Worm (Caenorhabditis elegans): ENCODE measurements around the gene metl-18.

The metl-18 gene

DNA sequence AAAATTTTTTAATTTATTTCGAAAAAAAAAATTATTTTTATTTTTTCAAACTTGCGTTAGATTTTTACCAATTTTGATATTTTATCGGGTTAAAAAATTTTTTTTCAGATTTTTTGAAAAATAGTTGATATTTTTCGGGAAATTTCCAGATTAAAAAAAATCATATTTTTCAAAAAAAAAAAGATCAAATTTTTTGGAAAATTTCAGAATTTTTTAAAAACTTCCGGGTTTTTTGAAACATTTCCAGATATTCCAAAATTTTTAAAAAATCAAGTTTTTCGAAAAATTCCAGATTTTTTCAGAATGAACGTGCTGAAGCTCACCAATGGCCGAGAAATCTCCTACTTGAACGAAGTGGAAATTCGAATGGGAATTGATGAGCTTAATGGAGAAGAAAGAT lies at the start of gene metl-18:
TSS of gene metl-18 (plus strand) at position 301 of the 400 bp plus-strand sequence.
- TF ChIP-seq dve-1 (tag; optimal IDR thresholded peaks at IDR 0.05) (no peak), ceh-30 (tag; optimal IDR thresholded peaks at IDR 0.05) (no peak), ahr-1 (tag; optimal IDR thresholded peaks at IDR 0.05) (no peak), pag-3 (tag; optimal IDR thresholded peaks at IDR 0.05; ENCODE audit: borderline replicate concordance) (no peak), hlh-6 (tag; optimal IDR thresholded peaks at IDR 0.05) (no peak), unc-86 (tag; optimal IDR thresholded peaks at IDR 0.05) (no peak), elt-4 (tag; optimal IDR thresholded peaks at IDR 0.05) (no peak), T23F11.4 (GFP tag; optimal IDR thresholded peaks at IDR 0.05) (no peak), ceh-2 (tag; optimal IDR thresholded peaks at IDR 0.05) (no peak), fkh-10 (GFP tag; optimal IDR thresholded peaks at IDR 0.05) (no peak), ceh-34 (tag; optimal IDR thresholded peaks at IDR 0.05) (no peak), hlh-30 (tag; optimal IDR thresholded peaks at IDR 0.05; ENCODE audit: insufficient read depth) (no peak), ceh-19 (GFP tag; optimal IDR thresholded peaks at IDR 0.05) (no peak), ceh-31 (tag; optimal IDR thresholded peaks at IDR 0.05) (no peak), ceh-48 (tag; optimal IDR thresholded peaks at IDR 0.05) (no peak), hlh-13 (GFP tag; optimal IDR thresholded peaks at IDR 0.05) (no peak), che-1 (tag; optimal IDR thresholded peaks at IDR 0.05) (no peak), sox-2 (GFP tag; IDR thresholded peaks at IDR 0.05) (no peak), syd-9 (tag; optimal IDR thresholded peaks at IDR 0.05) (no peak)

DNA sequence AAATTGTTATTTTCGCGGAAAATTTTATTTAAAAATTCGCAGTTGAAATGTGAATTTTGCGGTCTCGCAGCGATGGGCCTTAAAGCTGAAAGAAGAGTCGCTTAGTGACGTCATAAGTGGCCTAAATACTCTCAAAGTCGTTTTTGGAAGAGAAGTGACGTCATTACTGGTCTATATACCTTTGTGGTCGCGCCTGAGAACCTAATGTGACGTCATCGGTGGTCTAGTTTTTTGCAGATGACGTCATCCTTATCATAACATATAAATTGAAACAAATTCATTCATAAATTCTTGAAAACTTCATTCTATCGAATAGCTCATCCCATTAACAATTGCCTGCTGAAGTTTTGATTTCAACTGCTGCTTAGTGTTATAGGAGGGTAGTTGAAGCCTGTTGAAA lies 48.4 kb upstream of the metl-18 start:
- TF ChIP-seq unc-3 (GFP tag; conservative IDR thresholded peaks at IDR 0.05): no peak
- no peak for TF ChIP-seq unc-3 (tag; optimal IDR thresholded peaks at IDR 0.05)
- TF ChIP-seq pat-9 (tag; optimal IDR thresholded peaks at IDR 0.05): no peak
- TF ChIP-seq pha-2 (tag; optimal IDR thresholded peaks at IDR 0.05): no peak
- TF ChIP-seq dve-1 (tag; optimal IDR thresholded peaks at IDR 0.05): no peak
- TF ChIP-seq hlh-15 (tag; optimal IDR thresholded peaks at IDR 0.05): no peak
- no peak for TF ChIP-seq ceh-22 (tag; optimal IDR thresholded peaks at IDR 0.05)
- TF ChIP-seq elt-2 (tag; optimal IDR thresholded peaks at IDR 0.05): no peak
- no peak for TF ChIP-seq nfya-1 (tag; optimal IDR thresholded peaks at IDR 0.05)
- TF ChIP-seq F13H6.1 (tag; optimal IDR thresholded peaks at IDR 0.05): no peak
- TF ChIP-seq syd-9 (tag; optimal IDR thresholded peaks at IDR 0.05): no peak
- no peak for TF ChIP-seq rnt-1 (tag; optimal IDR thresholded peaks at IDR 0.05)
- no peak for TF ChIP-seq ceh-2 (tag; optimal IDR thresholded peaks at IDR 0.05)
- no peak for TF ChIP-seq madf-2 (tag; optimal IDR thresholded peaks at IDR 0.05)
- TF ChIP-seq sox-2 (GFP tag; IDR thresholded peaks at IDR 0.05): no peak

ce11 chrIII:3377700-3378099 lies 47.8 kb upstream of the metl-18 start:
- TF ChIP-seq gmeb-2 (tag; optimal IDR thresholded peaks at IDR 0.05) (no peak), fkh-10 (GFP tag; optimal IDR thresholded peaks at IDR 0.05) (no peak), ceh-34 (tag; optimal IDR thresholded peaks at IDR 0.05) (no peak), dmd-4 (tag; optimal IDR thresholded peaks at IDR 0.05; ENCODE audit: borderline replicate concordance) (no peak)

DNA sequence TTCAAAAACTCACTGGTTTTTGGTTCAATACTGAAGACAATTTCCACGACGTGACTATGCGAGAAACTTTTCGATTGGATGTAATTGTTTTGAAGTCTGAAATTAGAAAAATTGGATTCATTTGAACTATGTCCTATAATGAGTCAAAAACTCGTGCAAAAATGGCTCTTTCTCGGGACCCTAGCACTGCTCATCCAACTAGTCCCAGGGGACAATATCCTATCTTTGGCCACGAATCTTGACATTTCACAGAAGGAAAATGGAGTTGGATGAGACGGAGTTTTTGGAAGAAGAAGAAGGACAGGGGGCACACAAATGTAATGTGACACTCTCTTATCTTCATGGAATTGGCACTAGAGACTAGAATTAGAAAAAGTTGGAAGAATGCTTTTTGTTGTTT lies 43.7 kb upstream of the metl-18 start:
- TF ChIP-seq C38D4.7 (GFP tag; optimal IDR thresholded peaks at IDR 0.05) (no peak), syd-9 (tag; optimal IDR thresholded peaks at IDR 0.05) (no peak), ceh-24 (tag; optimal IDR thresholded peaks at IDR 0.05) (no peak), ceh-22 (tag; optimal IDR thresholded peaks at IDR 0.05) (no peak), elt-4 (tag; optimal IDR thresholded peaks at IDR 0.05) (no peak), sox-4 (tag; optimal IDR thresholded peaks at IDR 0.05) (no peak), unc-3 (GFP tag; conservative IDR thresholded peaks at IDR 0.05) (no peak), unc-3 (tag; optimal IDR thresholded peaks at IDR 0.05) (peak; percentile 61), pha-4 (tag; optimal IDR thresholded peaks at IDR 0.05) (no peak)
